Worm (Caenorhabditis elegans) whole organism, mixed stage, embryonic: ENCODE measurements around the gene ZK287.4.

Experiments used
- M03D4.4 ChIP-seq: sonication (generic microtip); optimal IDR thresholded peaks from 2 replicates; lab custom pipeline; 2017; ENCODE audit warnings: mild to moderate bottlenecking, missing genetic modification characterization, missing compliant biosample characterization
- bed-3 ChIP-seq: fragments of 200-800 bp; sonication (Bioruptor generic); optimal IDR thresholded peaks from 3 replicates; lab custom pipeline; 2018; ENCODE audit warnings: mild to moderate bottlenecking, missing genetic modification characterization, moderate library complexity, missing compliant biosample characterization
- blmp-1 ChIP-seq: fragments of 150-350 bp; optimal IDR thresholded peaks from 2 replicates; lab custom pipeline; 2014; ENCODE audit warnings: missing biosample characterization, missing genetic modification characterization
- ceh-39 ChIP-seq: fragments of 150-350 bp; optimal IDR thresholded peaks from 2 replicates; lab custom pipeline; 2014; ENCODE audit warnings: missing biosample characterization, missing genetic modification characterization
- ceh-43 ChIP-seq: fragments of 200-800 bp; sonication (Bioruptor generic); optimal IDR thresholded peaks from 2 replicates; lab custom pipeline; 2018; ENCODE audit warnings: mild to moderate bottlenecking, missing genetic modification characterization, moderate library complexity, missing compliant biosample characterization
- ces-1 ChIP-seq: fragments of 150-350 bp; optimal IDR thresholded peaks from 2 replicates; lab custom pipeline; 2014; ENCODE audit warnings: missing biosample characterization, missing genetic modification reagents, missing genetic modification characterization
- cnd-1 ChIP-seq: fragments of 200-800 bp; sonication (Bioruptor generic); optimal IDR thresholded peaks from 2 replicates; lab custom pipeline; 2018; ENCODE audit warnings: mild to moderate bottlenecking, missing genetic modification characterization, missing compliant biosample characterization
- drap-1 ChIP-seq: fragments of 200-800 bp; sonication (Bioruptor generic); optimal IDR thresholded peaks from 3 replicates; lab custom pipeline; 2018; ENCODE audit warnings: mild to moderate bottlenecking, missing genetic modification characterization, missing compliant biosample characterization
- elt-3 ChIP-seq: fragments of 150-350 bp; optimal IDR thresholded peaks from 2 replicates; lab custom pipeline; 2014; ENCODE audit warnings: missing biosample characterization, missing genetic modification characterization
- ham-2 ChIP-seq: fragments of 200-800 bp; sonication (Bioruptor generic); optimal IDR thresholded peaks from 2 replicates; lab custom pipeline; 2018; ENCODE audit warnings: mild to moderate bottlenecking, missing genetic modification characterization, missing compliant biosample characterization
- hlh-1 ChIP-seq: fragments of 150-350 bp; optimal IDR thresholded peaks from 2 replicates; lab custom pipeline; 2014; ENCODE audit warnings: missing biosample characterization, missing genetic modification reagents, missing genetic modification characterization
- lin-13 ChIP-seq: fragments of 150-350 bp; optimal IDR thresholded peaks from 2 replicates; lab custom pipeline; 2014; ENCODE audit warnings: missing biosample characterization, missing genetic modification characterization
- lin-32 ChIP-seq: fragments of 200-800 bp; sonication (Bioruptor generic); optimal IDR thresholded peaks from 2 replicates; lab custom pipeline; 2018; ENCODE audit warnings: mild to moderate bottlenecking, missing genetic modification characterization, missing compliant biosample characterization
- lsy-2 ChIP-seq: fragments of 150-350 bp; optimal IDR thresholded peaks from 2 replicates; lab custom pipeline; 2014; ENCODE audit warnings: missing biosample characterization, missing genetic modification characterization
- mab-5 ChIP-seq: fragments of 150-350 bp; optimal IDR thresholded peaks from 2 replicates; lab custom pipeline; 2014; ENCODE audit warnings: missing biosample characterization, missing genetic modification characterization
- mep-1 ChIP-seq: fragments of 150-350 bp; optimal IDR thresholded peaks from 2 replicates; lab custom pipeline; 2017; ENCODE audit warnings: missing biosample characterization, missing genetic modification reagents, missing genetic modification characterization, inconsistent platforms
- mls-2 ChIP-seq: sonication (generic microtip); optimal IDR thresholded peaks from 2 replicates; lab custom pipeline; 2016; ENCODE audit warnings: mild to moderate bottlenecking, missing genetic modification characterization, moderate library complexity, missing compliant biosample characterization
- nhr-12 ChIP-seq: fragments of 150-350 bp; optimal IDR thresholded peaks from 2 replicates; lab custom pipeline; 2014; ENCODE audit warnings: missing biosample characterization, missing genetic modification characterization
- nhr-2 ChIP-seq: fragments of 150-350 bp; optimal IDR thresholded peaks from 2 replicates; lab custom pipeline; 2014; ENCODE audit warnings: missing biosample characterization, missing genetic modification characterization
- nhr-237 ChIP-seq: fragments of 150-350 bp; optimal IDR thresholded peaks from 2 replicates; lab custom pipeline; 2014; ENCODE audit warnings: missing biosample characterization, missing genetic modification characterization
- nhr-28 ChIP-seq: fragments of 150-350 bp; optimal IDR thresholded peaks from 2 replicates; lab custom pipeline; 2014; ENCODE audit warnings: missing biosample characterization, missing genetic modification characterization
- nhr-76 ChIP-seq: sonication (generic microtip); optimal IDR thresholded peaks from 2 replicates; lab custom pipeline; 2017; ENCODE audit warnings: missing biosample characterization, missing genetic modification characterization
- pha-4 ChIP-seq: fragments of 150-350 bp; optimal IDR thresholded peaks from 2 replicates; lab custom pipeline; 2018; ENCODE audit warnings: missing biosample characterization, missing genetic modification reagents, missing genetic modification characterization
- sem-2 ChIP-seq: fragments of 200-800 bp; sonication (Bioruptor generic); optimal IDR thresholded peaks from 2 replicates; lab custom pipeline; 2018; ENCODE audit warnings: mild to moderate bottlenecking, missing genetic modification characterization, missing compliant biosample characterization
- snpc-4 ChIP-seq: fragments of 150-350 bp; optimal IDR thresholded peaks from 2 replicates; lab custom pipeline; 2014; ENCODE audit warnings: missing biosample characterization, missing genetic modification characterization
- sptf-1 ChIP-seq: sonication (generic microtip); optimal IDR thresholded peaks from 2 replicates; lab custom pipeline; 2017; ENCODE audit warnings: mild to moderate bottlenecking, missing genetic modification characterization, moderate library complexity, missing compliant biosample characterization
- tbx-8 ChIP-seq: fragments of 200-800 bp; sonication (Bioruptor generic); optimal IDR thresholded peaks from 2 replicates; lab custom pipeline; 2018; ENCODE audit warnings: mild to moderate bottlenecking, missing genetic modification characterization, moderate library complexity, missing compliant biosample characterization
- unc-120 ChIP-seq: sonication (generic microtip); optimal IDR thresholded peaks from 2 replicates; lab custom pipeline; 2017; ENCODE audit warnings: missing genetic modification characterization, missing compliant biosample characterization; ENCODE audit not compliant: poor library complexity, severe bottlenecking
- unc-39 ChIP-seq: fragments of 150-350 bp; optimal IDR thresholded peaks from 2 replicates; lab custom pipeline; 2014; ENCODE audit warnings: missing biosample characterization, missing genetic modification characterization
- unc-62 ChIP-seq: fragments of 150-350 bp; optimal IDR thresholded peaks from 2 replicates; lab custom pipeline; 2014; ENCODE audit warnings: missing biosample characterization, missing genetic modification reagents, missing genetic modification characterization
- zip-8 ChIP-seq: fragments of 150-350 bp; optimal IDR thresholded peaks from 2 replicates; lab custom pipeline; 2014; ENCODE audit warnings: missing biosample characterization, missing genetic modification characterization
- ztf-11 ChIP-seq: fragments of 150-350 bp; optimal IDR thresholded peaks from 2 replicates; lab custom pipeline; 2014; ENCODE audit warnings: missing biosample characterization, missing genetic modification characterization

Gene ZK287.4

DNA sequence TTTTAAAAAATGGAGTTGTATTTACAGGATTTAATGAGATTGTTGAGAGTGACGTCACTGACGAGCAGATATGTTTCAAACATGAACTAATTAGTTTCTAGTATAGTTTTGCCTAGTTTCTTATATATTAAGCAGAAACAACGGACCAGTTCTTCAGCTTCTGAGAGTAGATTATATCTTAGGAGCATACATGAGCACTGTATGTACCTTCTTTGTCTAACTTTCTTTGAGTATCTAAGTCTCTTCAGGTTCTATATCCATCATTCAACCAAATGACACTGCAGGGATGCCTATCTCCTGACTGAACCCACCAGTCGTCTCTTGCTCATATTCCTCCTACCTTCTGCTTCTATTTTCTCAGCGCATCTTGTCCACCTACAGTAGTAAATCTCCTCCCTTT, 11.3 kb upstream of the ZK287.4 start, which contains the start of gene her-1:
Gene her-1 (plus strand): TSS at position 301 of the 400 bp plus-strand sequence.
- TF ChIP-seq unc-62 (GFP tag; lab: Kevin White, UChicago) (no peak), unc-39 (tag; lab: Kevin White, UChicago) (no peak), cnd-1 (tag; lab: Kevin White, UChicago) (no peak), nhr-12 (no peak)
- TF ChIP-seq, all 35 proteins: peak for 0

ce11 chrV:9692649-9693112, 7.2 kb upstream of the ZK287.4 start, which contains the start of gene ZK287.7:
Gene ZK287.7, plus strand, starts transcription at chrV:9693062.
- TF ChIP-seq blmp-1 (tag; lab: Kevin White, UChicago) (no peak), hlh-1 (tag; lab: Kevin White, UChicago) (no peak), ham-2 (no peak)

DNA sequence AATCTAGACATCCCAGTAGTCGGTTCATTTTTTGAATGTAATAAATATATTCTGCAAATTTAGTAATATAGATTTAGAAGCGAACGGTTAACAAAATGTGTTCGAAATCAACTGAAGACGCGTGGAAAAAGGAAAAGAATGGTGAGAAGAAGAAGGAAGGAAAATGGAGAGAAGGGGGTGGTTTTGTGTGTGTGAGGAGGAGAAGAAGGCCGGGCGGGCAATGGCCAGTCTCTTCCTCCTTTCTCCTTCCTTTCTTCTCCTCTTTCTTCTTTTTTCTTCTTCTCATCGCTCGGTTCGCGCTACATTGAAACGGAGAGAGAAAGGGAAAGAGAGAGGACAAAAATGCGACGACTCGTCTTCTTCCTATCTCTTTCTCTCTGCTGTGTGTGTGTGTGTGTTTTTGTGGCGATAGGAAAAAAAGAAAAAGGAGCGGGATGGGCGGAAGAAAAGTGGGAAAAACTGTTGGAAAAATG, 6.7 kb upstream of the ZK287.4 start, which contains the start of gene ztf-9:
Gene ztf-9 (minus strand): TSS at position 51 of the 473 bp plus-strand sequence.
- TF ChIP-seq mls-2, result peak; percentile 59
- peak; percentile 10 for TF ChIP-seq nhr-237 (tag; lab: Kevin White, UChicago)
- TF ChIP-seq sptf-1 (tag; lab: Kevin White, UChicago), result peak; percentile 62
- TF ChIP-seq ceh-39 (tag; lab: Kevin White, UChicago), result no peak
- TF ChIP-seq ham-2, result peak; percentile 15
- TF ChIP-seq ces-1, result peak; percentile 17
- no peak for TF ChIP-seq nhr-2 (tag; lab: Kevin White, UChicago)
- no peak for TF ChIP-seq nhr-12
- no peak for TF ChIP-seq lin-32
- peak; percentile 16 for TF ChIP-seq unc-62 (GFP tag; lab: Kevin White, UChicago)
- peak; percentile 45 for TF ChIP-seq mep-1 (tag; lab: Kevin White, UChicago)
- no peak for TF ChIP-seq nhr-28 (tag; lab: Kevin White, UChicago)
- no peak for TF ChIP-seq ztf-11 (tag; lab: Kevin White, UChicago)
- TF ChIP-seq mab-5 (tag; lab: Kevin White, UChicago), result no peak
- peak; percentile 85 for TF ChIP-seq blmp-1 (tag; lab: Kevin White, UChicago)
- no peak for TF ChIP-seq bed-3 (GFP tag; lab: Kevin White, UChicago)
- peak; percentile 78 for TF ChIP-seq unc-120 (tag; lab: Kevin White, UChicago)
- no peak for TF ChIP-seq ceh-43 (GFP tag; lab: Kevin White, UChicago)
- TF ChIP-seq zip-8 (tag; lab: Kevin White, UChicago), result no peak
- peak; percentile 4 for TF ChIP-seq cnd-1 (tag; lab: Kevin White, UChicago)
- TF ChIP-seq lsy-2 (tag; lab: Kevin White, UChicago), result peak; percentile 28
- TF ChIP-seq elt-3 (tag; lab: Kevin White, UChicago), result no peak
- peak; percentile 27 for TF ChIP-seq lin-13 (tag; lab: Kevin White, UChicago)
- TF ChIP-seq hlh-1 (tag; lab: Kevin White, UChicago), result peak; percentile 25
- TF ChIP-seq drap-1 (GFP tag; lab: Kevin White, UChicago), result peak; percentile 54
- TF ChIP-seq M03D4.4 (tag; lab: Kevin White, UChicago), result peak; percentile 36
- TF ChIP-seq, all 35 proteins: peak for 15

- TF ChIP-seq ztf-11 (tag; lab: Kevin White, UChicago), result no peak
- TF ChIP-seq drap-1 (GFP tag; lab: Kevin White, UChicago), result no peak
- no peak for TF ChIP-seq sem-2 (GFP tag; lab: Kevin White, UChicago)
- TF ChIP-seq zip-8 (tag; lab: Kevin White, UChicago), result no peak
- TF ChIP-seq ces-1, result no peak
- no peak for TF ChIP-seq unc-62 (GFP tag; lab: Kevin White, UChicago)
- no peak for TF ChIP-seq pha-4 (tag; lab: Kevin White, UChicago)
- TF ChIP-seq M03D4.4 (tag; lab: Kevin White, UChicago), result no peak
- TF ChIP-seq nhr-12, result no peak
- TF ChIP-seq tbx-8 (GFP tag; lab: Kevin White, UChicago), result no peak
- TF ChIP-seq lsy-2 (tag; lab: Kevin White, UChicago), result peak; percentile 90
- no peak for TF ChIP-seq mls-2
- no peak for TF ChIP-seq nhr-237 (tag; lab: Kevin White, UChicago)
- peak; percentile 37 for TF ChIP-seq mep-1 (tag; lab: Kevin White, UChicago)
- no peak for TF ChIP-seq sptf-1 (tag; lab: Kevin White, UChicago)
- no peak for TF ChIP-seq nhr-76
- no peak for TF ChIP-seq bed-3 (GFP tag; lab: Kevin White, UChicago)
- TF ChIP-seq unc-39 (tag; lab: Kevin White, UChicago), result no peak
- no peak for TF ChIP-seq cnd-1 (tag; lab: Kevin White, UChicago)
- TF ChIP-seq ceh-39 (tag; lab: Kevin White, UChicago), result no peak
- peak; percentile 85 for TF ChIP-seq blmp-1 (tag; lab: Kevin White, UChicago)
- TF ChIP-seq snpc-4 (tag; lab: Kevin White, UChicago), result no peak
Observed at ce11 chrV:9690728-9691127, 5.3 kb upstream of the ZK287.4 start.
